ENCODE assay signal across 1 worm cellular context in genomic region chrIII:13066828-13067227, ce11.
A peak's percentile ranks its signal among the peaks of the same experiment; 100 is the strongest.
TF ChIP-seq lines count a peak whose summit lies in the region.

No protein-coding gene starts in this region.

TF ChIP-seq in whole organism, young adult, 124 proteins besides CTCF, POLR2A, EP300 and RAD21 (continued from another document):
- TF ChIP-seq ztf-3 (GFP tag; optimal IDR thresholded peaks at IDR 0.05; lab: Kevin White, UChicago) (no peak), Y79H2A.3 (GFP tag; conservative IDR thresholded peaks at IDR 0.05; lab: Robert Waterston, UW) (no peak), lin-26 (GFP tag; IDR thresholded peaks at IDR 0.05; lab: Robert Waterston, UW) (no peak), unc-62 (GFP tag; optimal IDR thresholded peaks at IDR 0.05; lab: Kevin White, UChicago) (no peak), nhr-90 (tag; optimal IDR thresholded peaks at IDR 0.05; lab: Kevin White, UChicago) (no peak), nfya-1 (tag; optimal IDR thresholded peaks at IDR 0.05; lab: Kevin White, UChicago; ENCODE audit: borderline replicate concordance, insufficient read depth) (no peak), chd-7 (tag; optimal IDR thresholded peaks at IDR 0.05; lab: Kevin White, UChicago) (peak; percentile 9), him-1 (tag; optimal IDR thresholded peaks at IDR 0.05; lab: Kevin White, UChicago) (no peak), bed-1 (GFP tag; IDR thresholded peaks at IDR 0.05; lab: Robert Waterston, UW) (no peak), D2030.7 (GFP tag; IDR thresholded peaks at IDR 0.05; lab: Robert Waterston, UW) (no peak), nhr-27 (tag; optimal IDR thresholded peaks at IDR 0.05; lab: Kevin White, UChicago) (no peak), F37B4.10 (GFP tag; IDR thresholded peaks at IDR 0.05; lab: Robert Waterston, UW) (no peak), dpff-1 (tag; optimal IDR thresholded peaks at IDR 0.05; lab: Kevin White, UChicago) (no peak), sea-2 (GFP tag; IDR thresholded peaks at IDR 0.05; lab: Robert Waterston, UW) (no peak), F55B11.4 (tag; optimal IDR thresholded peaks at IDR 0.05; lab: Kevin White, UChicago; ENCODE audit: borderline replicate concordance, insufficient read depth) (no peak), bed-2 (GFP tag; IDR thresholded peaks at IDR 0.05; lab: Robert Waterston, UW) (no peak), F23B12.7 (tag; optimal IDR thresholded peaks at IDR 0.05; lab: Kevin White, UChicago; ENCODE audit: insufficient read depth) (no peak), efl-1 (GFP tag; optimal IDR thresholded peaks at IDR 0.05; lab: Kevin White, UChicago) (no peak), ztf-18 (tag; optimal IDR thresholded peaks at IDR 0.05; lab: Kevin White, UChicago) (no peak), F57C9.4 (tag; optimal IDR thresholded peaks at IDR 0.05; lab: Kevin White, UChicago) (no peak), F22D6.2 (tag; optimal IDR thresholded peaks at IDR 0.05; lab: Kevin White, UChicago) (no peak), ztf-22 (GFP tag; optimal IDR thresholded peaks at IDR 0.05; lab: Kevin White, UChicago) (no peak), snpc-1.1 (tag; optimal IDR thresholded peaks at IDR 0.05; lab: Kevin White, UChicago; ENCODE audit: insufficient read depth) (no peak), nfya-2 (GFP tag; IDR thresholded peaks at IDR 0.05; lab: Robert Waterston, UW) (no peak), ZK185.1 (tag; optimal IDR thresholded peaks at IDR 0.05; lab: Kevin White, UChicago; ENCODE audit: poor library complexity, severe bottlenecking) (no peak), hrde-1 (tag; optimal IDR thresholded peaks at IDR 0.05; lab: Kevin White, UChicago; ENCODE audit: borderline replicate concordance) (no peak), ztf-28 (GFP tag; IDR thresholded peaks at IDR 0.05; lab: Robert Waterston, UW) (no peak), Y53G8AR.9 (GFP tag; conservative IDR thresholded peaks at IDR 0.05; lab: Robert Waterston, UW) (no peak), ztf-6 (GFP tag; IDR thresholded peaks at IDR 0.05; lab: Robert Waterston, UW) (no peak), atf-7 (tag; optimal IDR thresholded peaks at IDR 0.05; lab: Kevin White, UChicago) (peak; percentile 26), lin-35 (GFP tag; optimal IDR thresholded peaks at IDR 0.05; lab: Kevin White, UChicago) (no peak), nhr-80 (tag; optimal IDR thresholded peaks at IDR 0.05; lab: Kevin White, UChicago) (peak; percentile 90), zfh-2 (GFP tag; conservative IDR thresholded peaks at IDR 0.05; lab: Robert Waterston, UW) (no peak), sptf-2 (GFP tag; optimal IDR thresholded peaks at IDR 0.05; lab: Kevin White, UChicago) (no peak), attf-6 (GFP tag; IDR thresholded peaks at IDR 0.05; lab: Robert Waterston, UW) (no peak), ceh-100 (GFP tag; IDR thresholded peaks at IDR 0.05; lab: Robert Waterston, UW) (no peak), rec-8 (tag; optimal IDR thresholded peaks at IDR 0.05; lab: Kevin White, UChicago) (no peak), cebp-2 (GFP tag; IDR thresholded peaks at IDR 0.05; lab: Robert Waterston, UW) (no peak), lin-54 (GFP tag; optimal IDR thresholded peaks at IDR 0.05; lab: Kevin White, UChicago) (peak; percentile 31), B0336.3 (GFP tag; IDR thresholded peaks at IDR 0.05; lab: Robert Waterston, UW) (0 out of 2 replicates have a peak, but pooled peaks have one; percentile 31), let-526 (GFP tag; IDR thresholded peaks at IDR 0.05; lab: Robert Waterston, UW) (no peak), F10E7.11 (tag; optimal IDR thresholded peaks at IDR 0.05; lab: Kevin White, UChicago) (no peak), T26A5.8 (tag; optimal IDR thresholded peaks at IDR 0.05; lab: Kevin White, UChicago) (no peak), aptf-2 (GFP tag; conservative IDR thresholded peaks at IDR 0.05; lab: Robert Waterston, UW) (no peak), hmg-1.2 (GFP tag; IDR thresholded peaks at IDR 0.05; lab: Robert Waterston, UW) (no peak), snpc-1.3 (tag; optimal IDR thresholded peaks at IDR 0.05; lab: Kevin White, UChicago; ENCODE audit: insufficient read depth) (no peak)
